Worm (Caenorhabditis elegans) whole organism, early embryonic: ENCODE measurements around the gene ZC132.3.

Experiments used
- B0310.2 ChIP-seq: sonication (generic microtip); optimal IDR thresholded peaks from 2 replicates; lab custom pipeline; 2016; ENCODE audit warnings: mild to moderate bottlenecking, missing genetic modification characterization, missing compliant biosample characterization
- F13C5.2 ChIP-seq: sonication (generic microtip); optimal IDR thresholded peaks from 2 replicates; lab custom pipeline; 2017; ENCODE audit warnings: mild to moderate bottlenecking, missing genetic modification characterization, inconsistent platforms, missing compliant biosample characterization
- aly-1 ChIP-seq: sonication (generic microtip); optimal IDR thresholded peaks from 2 replicates; lab custom pipeline; 2016; ENCODE audit warnings: missing genetic modification characterization, missing compliant biosample characterization
- ama-1 ChIP-seq: fragments of 150-350 bp; optimal IDR thresholded peaks from 2 replicates; lab custom pipeline; 2014
- ceh-13 ChIP-seq: fragments of 200-800 bp; sonication (Bioruptor generic); optimal IDR thresholded peaks from 2 replicates; lab custom pipeline; 2018; ENCODE audit warnings: mild to moderate bottlenecking, missing genetic modification characterization, missing compliant biosample characterization
- ceh-36 ChIP-seq: sonication (generic microtip); optimal IDR thresholded peaks from 2 replicates; lab custom pipeline; 2016; ENCODE audit warnings: missing genetic modification characterization, inconsistent platforms, missing compliant biosample characterization
- flt-1 ChIP-seq: fragments of 200-800 bp; sonication (Bioruptor generic); IDR thresholded peaks from 2 replicates; pipeline ENCODE4 v1.3.6; 2022; ENCODE audit warnings: missing genetic modification characterization, missing compliant biosample characterization
- hmbx-1 ChIP-seq: sonication (generic microtip); optimal IDR thresholded peaks from 2 replicates; lab custom pipeline; 2016; ENCODE audit warnings: mild to moderate bottlenecking, missing genetic modification characterization, missing compliant biosample characterization
- hmg-4 ChIP-seq: fragments of 200-800 bp; sonication (Bioruptor generic); optimal IDR thresholded peaks from 2 replicates; lab custom pipeline; 2018; ENCODE audit warnings: mild to moderate bottlenecking, missing genetic modification characterization, missing compliant biosample characterization
- hnd-1 ChIP-seq: sonication (generic microtip); optimal IDR thresholded peaks from 2 replicates; lab custom pipeline; 2016; ENCODE audit warnings: missing genetic modification characterization, missing compliant biosample characterization
- pes-1 ChIP-seq: fragments of 200-800 bp; sonication (Bioruptor generic); IDR thresholded peaks from 2 replicates; pipeline ENCODE4 v1.3.6; 2022; ENCODE audit warnings: missing genetic modification reagents, missing genetic modification characterization, missing compliant biosample characterization
- tbx-11 ChIP-seq: fragments of 200-800 bp; sonication (Bioruptor generic); IDR thresholded peaks from 2 replicates; pipeline ENCODE4 v1.3.6; 2022; ENCODE audit warnings: missing genetic modification characterization, missing compliant biosample characterization
- tbx-37 ChIP-seq: fragments of 200-800 bp; sonication (Bioruptor generic); conservative IDR thresholded peaks from 2 replicates; pipeline ENCODE4 v1.3.6; 2022; ENCODE audit warnings: missing genetic modification reagents, missing genetic modification characterization, missing compliant biosample characterization
- tra-4 ChIP-seq: sonication (generic microtip); optimal IDR thresholded peaks from 2 replicates; lab custom pipeline; 2017; ENCODE audit warnings: missing genetic modification characterization, missing compliant biosample characterization

ce11 chrV:4319867-4320266 is 20.2 kb upstream of the ZC132.3 start, which contains the start of gene ZC132.9:
- TF ChIP-seq pes-1, result no peak
- TF ChIP-seq aly-1 (tag; lab: Kevin White, UChicago), result no peak
- no peak for TF ChIP-seq flt-1 (GFP tag; lab: Robert Waterston, UW)
- no peak for TF ChIP-seq ama-1
- TF ChIP-seq B0310.2 (tag; lab: Kevin White, UChicago), result no peak
- TF ChIP-seq tra-4 (tag; lab: Kevin White, UChicago), result no peak
- no peak for TF ChIP-seq tbx-11 (GFP tag; lab: Robert Waterston, UW)
- no peak for TF ChIP-seq tbx-37 (GFP tag; lab: Robert Waterston, UW)
- TF ChIP-seq ceh-36, result no peak
- no peak for TF ChIP-seq hmbx-1
- TF ChIP-seq hmg-4, result no peak
- TF ChIP-seq ceh-13 (GFP tag; lab: Kevin White, UChicago), result no peak
- no peak for TF ChIP-seq F13C5.2 (tag; lab: Kevin White, UChicago)
- TF ChIP-seq hnd-1, result no peak
